Worm (Caenorhabditis elegans): ENCODE data around the gene doxa-1.

Gene doxa-1

ce11 chrIII:8552125-8552524 lies 28.8 kb upstream of the doxa-1 start, which contains the start of gene C02D5.4:
Gene C02D5.4 (plus strand): TSS chrIII:8552165.
- TF ChIP-seq nhr-129 (tag; optimal IDR thresholded peaks at IDR 0.05), result peak; percentile 22
- TF ChIP-seq ztf-11 (tag; optimal IDR thresholded peaks at IDR 0.05), result no peak
- peak; percentile 40 for TF ChIP-seq fos-1 (tag; optimal IDR thresholded peaks at IDR 0.05)
- peak; percentile 99 for TF ChIP-seq skn-1 (tag; optimal IDR thresholded peaks at IDR 0.05)
- TF ChIP-seq C34F6.9 (tag; optimal IDR thresholded peaks at IDR 0.05), result peak; percentile 30
- peak; percentile 21 for TF ChIP-seq unc-55 (GFP tag; optimal IDR thresholded peaks at IDR 0.05)
- TF ChIP-seq lin-13 (GFP tag; optimal IDR thresholded peaks at IDR 0.05), result no peak
- TF ChIP-seq sma-9 (GFP tag; optimal IDR thresholded peaks at IDR 0.05), result peak; percentile 53
- no peak for TF ChIP-seq sma-9 (tag; optimal IDR thresholded peaks at IDR 0.05)
- no peak for TF ChIP-seq lsy-2 (tag; optimal IDR thresholded peaks at IDR 0.05)

ce11 chrIII:8554472-8554871 lies 26.4 kb upstream of the doxa-1 start, which contains the start of gene gsto-2:
Gene gsto-2 (plus strand): TSS chrIII:8554772.
- TF ChIP-seq gmeb-1 (tag; optimal IDR thresholded peaks at IDR 0.05), result no peak
- TF ChIP-seq elt-3 (tag; optimal IDR thresholded peaks at IDR 0.05), result no peak
- no peak for TF ChIP-seq egl-27 (tag; optimal IDR thresholded peaks at IDR 0.05)
- TF ChIP-seq F13H6.1 (tag; optimal IDR thresholded peaks at IDR 0.05), result no peak
- no peak for TF ChIP-seq unc-39 (tag; optimal IDR thresholded peaks at IDR 0.05)
- no peak for TF ChIP-seq unc-62 (GFP tag; optimal IDR thresholded peaks at IDR 0.05)
- TF ChIP-seq nhr-237 (tag; optimal IDR thresholded peaks at IDR 0.05), result no peak
- no peak for TF ChIP-seq nhr-10 (tag; optimal IDR thresholded peaks at IDR 0.05)
- TF ChIP-seq ama-1 (optimal IDR thresholded peaks at IDR 0.05), result no peak
- no peak for TF ChIP-seq elt-1 (tag; optimal IDR thresholded peaks at IDR 0.05)
- no peak for TF ChIP-seq peb-1 (tag; optimal IDR thresholded peaks at IDR 0.05)
- no peak for TF ChIP-seq ztf-11 (tag; optimal IDR thresholded peaks at IDR 0.05)
- TF ChIP-seq ztf-4 (tag; optimal IDR thresholded peaks at IDR 0.05), result no peak
- no peak for TF ChIP-seq alr-1 (tag; optimal IDR thresholded peaks at IDR 0.05)
- TF ChIP-seq crh-2 (tag; optimal IDR thresholded peaks at IDR 0.05), result no peak
- no peak for TF ChIP-seq nhr-25 (tag; optimal IDR thresholded peaks at IDR 0.05)
- no peak for TF ChIP-seq nhr-21 (tag; optimal IDR thresholded peaks at IDR 0.05)
- no peak for TF ChIP-seq C34F6.9 (tag; optimal IDR thresholded peaks at IDR 0.05)

- no peak for TF ChIP-seq gmeb-1 (tag; optimal IDR thresholded peaks at IDR 0.05)
- TF ChIP-seq blmp-1 (tag; optimal IDR thresholded peaks at IDR 0.05; ENCODE audit: insufficient read depth), result peak; percentile 74
Measured at ce11 chrIII:8555682-8556081, 25.2 kb upstream of the doxa-1 start.

ce11 chrIII:8556836-8557385 lies 24.0 kb upstream of the doxa-1 start, which contains the start of gene C02D5.2:
Gene C02D5.2 (plus strand): TSS chrIII:8557335.
- TF ChIP-seq lin-13 (GFP tag; optimal IDR thresholded peaks at IDR 0.05) (no peak), F13H6.1 (tag; optimal IDR thresholded peaks at IDR 0.05) (peak; percentile 47), ceh-16 (tag; optimal IDR thresholded peaks at IDR 0.05) (no peak), skn-1 (tag; optimal IDR thresholded peaks at IDR 0.05) (no peak), lin-11 (tag; optimal IDR thresholded peaks at IDR 0.05) (no peak), nhr-6 (tag; optimal IDR thresholded peaks at IDR 0.05) (no peak), aly-2 (tag; optimal IDR thresholded peaks at IDR 0.05) (no peak), ama-1 (optimal IDR thresholded peaks at IDR 0.05) (no peak), crh-2 (tag; optimal IDR thresholded peaks at IDR 0.05) (peak; percentile 78), zag-1 (tag; optimal IDR thresholded peaks at IDR 0.05) (no peak), ZK546.5 (tag; optimal IDR thresholded peaks at IDR 0.05) (no peak), ztf-11 (tag; optimal IDR thresholded peaks at IDR 0.05) (no peak), unc-55 (GFP tag; optimal IDR thresholded peaks at IDR 0.05) (peak; percentile 23), unc-39 (tag; optimal IDR thresholded peaks at IDR 0.05) (no peak), mbf-1 (tag; optimal IDR thresholded peaks at IDR 0.05) (no peak), nhr-21 (tag; optimal IDR thresholded peaks at IDR 0.05) (no peak), gmeb-1 (tag; optimal IDR thresholded peaks at IDR 0.05) (no peak), ceh-82 (tag; optimal IDR thresholded peaks at IDR 0.05) (no peak), alr-1 (tag; optimal IDR thresholded peaks at IDR 0.05) (no peak), elt-1 (tag; optimal IDR thresholded peaks at IDR 0.05) (no peak), ztf-4 (tag; optimal IDR thresholded peaks at IDR 0.05) (no peak), unc-62 (GFP tag; optimal IDR thresholded peaks at IDR 0.05) (no peak), dmd-4 (tag; optimal IDR thresholded peaks at IDR 0.05) (no peak), egl-27 (tag; optimal IDR thresholded peaks at IDR 0.05) (peak; percentile 1), nhr-25 (tag; optimal IDR thresholded peaks at IDR 0.05) (no peak), ztf-1 (GFP tag; conservative IDR thresholded peaks at IDR 0.05) (no peak), nhr-129 (tag; optimal IDR thresholded peaks at IDR 0.05) (peak; percentile 72), snpc-4 (tag; optimal IDR thresholded peaks at IDR 0.05) (no peak), sma-3 (GFP tag; optimal IDR thresholded peaks at IDR 0.05) (no peak), mdl-1 (tag; optimal IDR thresholded peaks at IDR 0.05) (no peak), blmp-1 (tag; optimal IDR thresholded peaks at IDR 0.05; ENCODE audit: insufficient read depth) (peak; percentile 11), lin-39 (tag; optimal IDR thresholded peaks at IDR 0.05) (no peak), mab-5 (tag; optimal IDR thresholded peaks at IDR 0.05) (no peak), nhr-11 (tag; optimal IDR thresholded peaks at IDR 0.05) (no peak), nhr-12 (tag; optimal IDR thresholded peaks at IDR 0.05) (no peak), nhr-23 (tag; optimal IDR thresholded peaks at IDR 0.05) (no peak), sem-4 (tag; optimal IDR thresholded peaks at IDR 0.05) (no peak), R02D3.7 (tag; optimal IDR thresholded peaks at IDR 0.05) (no peak)
